Worm (Caenorhabditis elegans) whole organism, young adult: Measurements from ENCODE around the gene C02E7.8.

Source experiments
- C17E4.6 ChIP-seq: fragments of 200-800 bp; sonication (Bioruptor generic); IDR thresholded peaks from 2 replicates; pipeline ENCODE4 v1.3.6; 2022; ENCODE audit warnings: missing genetic modification reagents, missing genetic modification characterization, missing compliant biosample characterization
- F10E7.11 ChIP-seq: sonication (generic microtip); optimal IDR thresholded peaks from 2 replicates; lab custom pipeline; 2017; ENCODE audit warnings: mild to moderate bottlenecking, missing genetic modification characterization, moderate library complexity, missing compliant biosample characterization
- F33H1.4 ChIP-seq: fragments of 200-800 bp; sonication (Bioruptor generic); IDR thresholded peaks from 2 replicates; pipeline ENCODE4 v1.3.6; 2022; ENCODE audit warnings: missing genetic modification reagents, missing genetic modification characterization, missing compliant biosample characterization
- F49E8.2 ChIP-seq: sonication (generic microtip); optimal IDR thresholded peaks from 3 replicates; lab custom pipeline; 2017; ENCODE audit warnings: missing genetic modification characterization, mild to moderate bottlenecking, missing compliant biosample characterization, antibody characterized with exemption, moderate library complexity; ENCODE audit not compliant: insufficient read depth
- K11D2.4 ChIP-seq: fragments of 200-800 bp; sonication (Bioruptor generic); IDR thresholded peaks from 2 replicates; pipeline ENCODE4 v1.3.6; 2022; ENCODE audit warnings: missing genetic modification reagents, missing genetic modification characterization, missing compliant biosample characterization
- T07F8.4 ChIP-seq: sonication (generic microtip); optimal IDR thresholded peaks from 2 replicates; lab custom pipeline; 2016; ENCODE audit warnings: mild to moderate bottlenecking, missing genetic modification characterization, moderate library complexity, missing compliant biosample characterization
- Y53G8AR.9 ChIP-seq: fragments of 200-800 bp; sonication (Bioruptor generic); conservative IDR thresholded peaks from 2 replicates; pipeline ENCODE4 v1.3.6; 2022; ENCODE audit warnings: missing genetic modification reagents, missing genetic modification characterization, missing compliant biosample characterization
- Y95B8A.8 ChIP-seq: fragments of 200-800 bp; sonication (Bioruptor generic); IDR thresholded peaks from 2 replicates; pipeline ENCODE4 v1.3.6; 2022; ENCODE audit warnings: missing genetic modification reagents, missing genetic modification characterization, missing compliant biosample characterization
- cebp-1 ChIP-seq, 2 experiments: fragments of 200-800 bp in 1 of 2; sonication (Bioruptor generic) in 1 of 2; sonication (generic microtip) in 1 of 2; IDR thresholded peaks in 1 of 2; optimal IDR thresholded peaks in 1 of 2; 2 replicates each; pipeline versions ENCODE4 v1.3.6 to Lab custom; 2017 to 2022; ENCODE audit warnings: missing compliant biosample characterization in 2 of 2, missing genetic modification characterization in 2 of 2, mild to moderate bottlenecking in 1 of 2, missing genetic modification reagents in 1 of 2, moderate library complexity in 1 of 2
- ceh-40 ChIP-seq: fragments of 200-800 bp; sonication (Bioruptor generic); IDR thresholded peaks from 2 replicates; pipeline ENCODE4 v1.3.6; 2022; ENCODE audit warnings: missing genetic modification characterization, missing compliant biosample characterization
- dox-1 ChIP-seq: fragments of 200-800 bp; sonication (Bioruptor generic); IDR thresholded peaks from 2 replicates; pipeline ENCODE4 v1.3.6; 2022; ENCODE audit warnings: missing genetic modification reagents, missing genetic modification characterization, missing compliant biosample characterization
- efl-1 ChIP-seq: fragments of 150-350 bp; optimal IDR thresholded peaks from 2 replicates; lab custom pipeline; 2014; ENCODE audit warnings: missing biosample characterization, missing genetic modification reagents, missing genetic modification characterization
- egrh-3 ChIP-seq: fragments of 200-800 bp; sonication (Bioruptor generic); IDR thresholded peaks from 2 replicates; pipeline ENCODE4 v1.3.6; 2022; ENCODE audit warnings: missing genetic modification reagents, missing genetic modification characterization, missing compliant biosample characterization
- ekl-4 ChIP-seq: fragments of 200-800 bp; sonication (Bioruptor generic); IDR thresholded peaks from 2 replicates; pipeline ENCODE4 v1.3.6; 2022; ENCODE audit warnings: missing genetic modification reagents, missing genetic modification characterization, missing compliant biosample characterization
- fkh-3 ChIP-seq: sonication (generic microtip); optimal IDR thresholded peaks from 2 replicates; lab custom pipeline; 2016; ENCODE audit warnings: mild to moderate bottlenecking, missing genetic modification characterization, missing compliant biosample characterization
- gei-17 ChIP-seq: fragments of 200-800 bp; sonication (Bioruptor generic); optimal IDR thresholded peaks from 2 replicates; lab custom pipeline; 2018; ENCODE audit warnings: mild to moderate bottlenecking, missing genetic modification characterization, missing compliant biosample characterization
- hmg-1.2 ChIP-seq: fragments of 200-800 bp; sonication (Bioruptor generic); IDR thresholded peaks from 2 replicates; pipeline ENCODE4 v1.3.6; 2022; ENCODE audit warnings: missing genetic modification reagents, missing genetic modification characterization, missing compliant biosample characterization
- hmg-20 ChIP-seq: fragments of 200-800 bp; sonication (Bioruptor generic); IDR thresholded peaks from 2 replicates; pipeline ENCODE4 v1.3.6; 2022; ENCODE audit warnings: missing genetic modification reagents, missing genetic modification characterization, missing compliant biosample characterization
- lag-1 ChIP-seq: fragments of 200-800 bp; sonication (Bioruptor generic); IDR thresholded peaks from 2 replicates; pipeline ENCODE4 v1.3.6; 2022; ENCODE audit warnings: missing genetic modification reagents, missing genetic modification characterization, missing compliant biosample characterization
- lir-1 ChIP-seq: fragments of 200-800 bp; sonication (Bioruptor generic); conservative IDR thresholded peaks from 2 replicates; pipeline ENCODE4 v1.3.6; 2022; ENCODE audit warnings: missing genetic modification reagents, missing genetic modification characterization, missing compliant biosample characterization
- mxl-1 ChIP-seq: sonication (generic microtip); optimal IDR thresholded peaks from 2 replicates; lab custom pipeline; 2016; ENCODE audit warnings: missing genetic modification characterization, missing compliant biosample characterization
- nfya-2 ChIP-seq: fragments of 200-800 bp; sonication (Bioruptor generic); IDR thresholded peaks from 2 replicates; pipeline ENCODE4 v1.3.6; 2022; ENCODE audit warnings: missing genetic modification reagents, missing genetic modification characterization, missing compliant biosample characterization
- nhr-179 ChIP-seq: sonication (generic microtip); optimal IDR thresholded peaks from 2 replicates; lab custom pipeline; 2016; ENCODE audit warnings: mild to moderate bottlenecking, missing genetic modification characterization, missing compliant biosample characterization
- rcor-1 ChIP-seq: fragments of 200-800 bp; sonication (Bioruptor generic); IDR thresholded peaks from 2 replicates; pipeline ENCODE4 v1.3.6; 2022; ENCODE audit warnings: missing genetic modification reagents, missing genetic modification characterization, missing compliant biosample characterization
- sdz-38 ChIP-seq: sonication (generic microtip); optimal IDR thresholded peaks from 2 replicates; lab custom pipeline; 2016; ENCODE audit warnings: missing genotype, missing genetic modification characterization, missing compliant biosample characterization
- sea-2 ChIP-seq: fragments of 200-800 bp; sonication (Bioruptor generic); IDR thresholded peaks from 2 replicates; pipeline ENCODE4 v1.3.6; 2022; ENCODE audit warnings: missing genetic modification characterization, missing compliant biosample characterization
- snpc-1.1 ChIP-seq: sonication (generic microtip); optimal IDR thresholded peaks from 2 replicates; lab custom pipeline; 2017; ENCODE audit warnings: missing genetic modification characterization, mild to moderate bottlenecking, missing compliant biosample characterization, antibody characterized with exemption, moderate library complexity, missing genotype, missing genetic modification reagents; ENCODE audit not compliant: insufficient read depth
- tlf-1 ChIP-seq: fragments of 200-800 bp; sonication (Bioruptor generic); optimal IDR thresholded peaks from 2 replicates; lab custom pipeline; 2018; ENCODE audit warnings: mild to moderate bottlenecking, missing genetic modification characterization, missing compliant biosample characterization
- unc-130 ChIP-seq: sonication (generic microtip); optimal IDR thresholded peaks from 2 replicates; lab custom pipeline; 2016; ENCODE audit warnings: missing genetic modification reagents, missing genetic modification characterization, missing compliant biosample characterization
- unc-62 ChIP-seq: fragments of 150-350 bp; optimal IDR thresholded peaks from 2 replicates; lab custom pipeline; 2014; ENCODE audit warnings: missing biosample characterization, missing genetic modification reagents, missing genetic modification characterization
- xnd-1 ChIP-seq: sonication (generic microtip); optimal IDR thresholded peaks from 2 replicates; lab custom pipeline; 2016; ENCODE audit warnings: missing genotype, missing genetic modification reagents, missing genetic modification characterization, missing compliant biosample characterization
- zfh-2 ChIP-seq: fragments of 200-800 bp; sonication (Bioruptor generic); conservative IDR thresholded peaks from 2 replicates; pipeline ENCODE4 v1.3.6; 2022; ENCODE audit warnings: missing genetic modification reagents, missing genetic modification characterization, missing compliant biosample characterization
- zim-3 ChIP-seq: sonication (generic microtip); optimal IDR thresholded peaks from 2 replicates; lab custom pipeline; 2017; ENCODE audit warnings: mild to moderate bottlenecking, missing genetic modification characterization, moderate library complexity, missing compliant biosample characterization
- ztf-25 ChIP-seq: fragments of 200-800 bp; sonication (Bioruptor generic); IDR thresholded peaks from 2 replicates; pipeline ENCODE4 v1.3.6; 2022; ENCODE audit warnings: missing genetic modification reagents, missing genetic modification characterization, missing compliant biosample characterization
- ztf-26 ChIP-seq: sonication (generic microtip); optimal IDR thresholded peaks from 2 replicates; lab custom pipeline; 2017; ENCODE audit warnings: missing genetic modification characterization, missing compliant biosample characterization

The C02E7.8 gene

DNA sequence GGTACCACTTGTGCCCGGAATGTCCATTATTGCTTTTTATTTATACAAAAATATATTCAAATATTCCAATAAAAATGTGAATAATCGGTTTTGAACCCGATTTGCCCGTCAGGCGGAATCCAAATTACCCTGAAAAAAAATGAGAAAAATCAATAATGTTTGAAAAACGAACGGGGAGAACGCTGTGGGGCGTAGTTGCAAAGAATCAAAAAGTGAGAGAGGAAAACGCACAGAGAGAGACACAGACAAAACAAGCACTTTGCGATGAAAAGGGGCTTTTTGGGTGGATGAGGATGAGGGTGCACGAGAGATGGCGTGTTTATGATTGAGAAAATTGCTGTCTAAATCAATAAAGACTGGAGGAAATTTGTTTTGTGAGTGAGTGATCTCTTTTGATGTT is 42.4 kb upstream of the C02E7.8 start, which contains the start of gene tam-1:
TSS of gene tam-1 (minus strand) at position 135 of the 400 bp plus-strand sequence.
- TF ChIP-seq lir-1 (no peak), ceh-40 (no peak), hmg-1.2 (peak; percentile 20; the same call in 1 of the 2 replicates), egrh-3 (GFP tag; lab: Robert Waterston, UW) (no peak), cebp-1 (GFP tag; IDR thresholded peaks at IDR 0.05; lab: Robert Waterston, UW) (no peak), cebp-1 (tag; optimal IDR thresholded peaks at IDR 0.05; lab: Kevin White, UChicago) (peak; percentile 39)
- TF ChIP-seq, all 124 proteins: peak for 2

DNA sequence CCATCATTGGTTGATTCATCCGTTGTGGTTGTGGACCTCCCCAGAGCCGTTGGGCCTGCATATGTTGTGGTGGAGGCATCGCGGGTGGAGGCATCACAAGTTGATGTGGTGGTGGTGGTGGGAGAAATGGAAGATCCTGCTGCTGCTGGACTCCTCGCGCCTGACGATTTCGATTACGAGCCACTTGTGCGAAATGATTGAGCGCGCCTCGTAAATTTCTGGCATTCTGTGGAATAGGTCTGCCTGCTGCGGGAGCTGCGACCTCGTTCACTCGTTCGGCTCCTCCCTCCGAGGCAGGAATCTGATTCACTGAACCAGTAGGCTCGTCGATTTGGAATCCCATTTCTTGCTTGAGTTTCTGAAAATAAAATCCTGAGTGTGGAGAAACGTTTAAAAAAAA is 40.1 kb upstream of the C02E7.8 start:
- TF ChIP-seq mxl-1 (no peak), hmg-20 (GFP tag; lab: Robert Waterston, UW) (no peak), zim-3 (tag; lab: Kevin White, UChicago) (no peak), Y53G8AR.9 (peak; percentile 25; the same call in 1 of the 2 replicates), zfh-2 (GFP tag; lab: Robert Waterston, UW) (peak; percentile 65), egrh-3 (GFP tag; lab: Robert Waterston, UW) (peak; percentile 5; the same call in 1 of the 2 replicates), F49E8.2 (tag; lab: Kevin White, UChicago) (no peak), fkh-3 (tag; lab: Kevin White, UChicago) (no peak), K11D2.4 (GFP tag; lab: Robert Waterston, UW) (no peak), dox-1 (GFP tag; lab: Robert Waterston, UW) (0 out of 2 replicates have a peak, but pooled peaks have one; percentile 16), ceh-40 (no peak), sea-2 (GFP tag; lab: Robert Waterston, UW) (no peak), C17E4.6 (GFP tag; lab: Robert Waterston, UW) (no peak)

DNA sequence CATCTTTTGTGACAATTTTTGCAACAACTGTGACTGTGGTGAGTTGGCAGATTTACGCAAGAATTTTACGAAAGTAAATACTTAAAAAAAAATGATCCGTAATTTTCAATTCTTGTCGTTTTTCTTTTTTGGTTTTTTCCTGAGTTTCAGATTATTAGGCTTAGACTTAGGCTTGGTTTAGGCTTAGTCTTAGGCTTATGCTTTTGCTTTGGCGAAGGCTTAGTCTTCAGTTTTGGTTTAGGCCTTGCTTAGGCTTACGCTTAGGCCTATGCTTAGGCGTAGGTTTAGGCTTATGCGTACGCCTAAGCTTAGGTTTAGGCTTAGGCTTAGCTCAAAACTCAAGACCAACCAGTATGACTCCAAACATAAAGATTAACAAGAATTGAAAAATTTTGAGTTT is 37.0 kb upstream of the C02E7.8 start:
- no peak for TF ChIP-seq T07F8.4 (tag; lab: Kevin White, UChicago)
- no peak for TF ChIP-seq gei-17
- TF ChIP-seq sea-2 (GFP tag; lab: Robert Waterston, UW) = no peak
- no peak for TF ChIP-seq ztf-26 (tag; lab: Kevin White, UChicago)
- no peak for TF ChIP-seq unc-62 (GFP tag; lab: Kevin White, UChicago)
- no peak for TF ChIP-seq nfya-2
- no peak for TF ChIP-seq rcor-1 (GFP tag; lab: Robert Waterston, UW)
- TF ChIP-seq lag-1 = no peak
- no peak for TF ChIP-seq Y95B8A.8 (GFP tag; lab: Robert Waterston, UW)
- no peak for TF ChIP-seq snpc-1.1
- no peak for TF ChIP-seq F33H1.4
- TF ChIP-seq nhr-179 (tag; lab: Kevin White, UChicago) = no peak
- no peak for TF ChIP-seq ztf-25 (GFP tag; lab: Robert Waterston, UW)
- no peak for TF ChIP-seq efl-1 (GFP tag; lab: Kevin White, UChicago)
- no peak for TF ChIP-seq tlf-1 (GFP tag; lab: Kevin White, UChicago)
- TF ChIP-seq sdz-38 (tag; lab: Kevin White, UChicago) = no peak
- TF ChIP-seq xnd-1 (tag; lab: Kevin White, UChicago) = no peak
- no peak for TF ChIP-seq unc-130

DNA sequence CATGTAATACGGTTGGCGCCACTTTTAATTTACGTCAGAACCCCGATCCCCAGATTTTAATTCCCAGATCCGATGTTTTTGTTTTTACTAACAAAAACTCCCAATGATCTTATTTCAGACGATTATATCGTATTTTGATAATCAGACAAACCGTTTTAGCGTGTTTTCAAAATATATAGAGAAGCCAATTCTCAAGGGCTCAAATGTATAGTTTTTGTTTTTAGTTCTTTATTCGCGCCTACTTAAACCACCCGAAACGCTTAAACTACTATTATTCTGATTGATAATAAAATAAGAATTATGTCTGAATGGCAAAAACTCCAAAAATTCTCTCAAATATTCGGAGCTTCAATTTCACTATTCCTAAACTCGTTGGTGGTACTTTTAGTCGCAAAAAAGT is 35.9 kb upstream of the C02E7.8 start, which contains the start of gene str-208:
TSS of gene str-208 (plus strand) at position 301 of the 400 bp plus-strand sequence.
- TF ChIP-seq ekl-4 (GFP tag; lab: Robert Waterston, UW) (no peak), F10E7.11 (tag; lab: Kevin White, UChicago) (no peak)
- TF ChIP-seq, all 124 proteins: peak for 0
